Fruit fly (Drosophila melanogaster): ENCODE data around the gene CG8360.
A peak's percentile ranks its signal among the peaks of the same experiment; 100 is the strongest.

The CG8360 gene

dm6 chr2L:8198757-8199156 lies 14.0 kb upstream of the CG8360 start, which contains the start of gene PGAP5 (continued):
- TF ChIP-seq CG34422 (GFP tag; IDR thresholded peaks at IDR 0.05) (no peak), CG16813 (GFP tag; IDR thresholded peaks at IDR 0.05; ENCODE audit: partially characterized antibody) (peak; percentile 90), ci (GFP tag; IDR thresholded peaks at IDR 0.05) (0 out of 3 replicates have a peak, but pooled peaks have one; percentile 17), gem (tag; optimal IDR thresholded peaks at IDR 0.05) (no peak), HmgZ (tag; optimal IDR thresholded peaks at IDR 0.05) (peak; percentile 54), Opbp (GFP tag; IDR thresholded peaks at IDR 0.05; ENCODE audit: partially characterized antibody) (peak; percentile 93), Dll (GFP tag; IDR thresholded peaks at IDR 0.05; ENCODE audit: partially characterized antibody) (peak; percentile 96), CG6854 (GFP tag; optimal IDR thresholded peaks at IDR 0.05) (no peak), sug (tag; optimal IDR thresholded peaks at IDR 0.05) (no peak), gcm2 (GFP tag; optimal IDR thresholded peaks at IDR 0.05) (peak; percentile 34), Gug (GFP tag; IDR thresholded peaks at IDR 0.05) (no peak), BtbVII (GFP tag; optimal IDR thresholded peaks at IDR 0.05) (no peak), CG12744 (GFP tag; optimal IDR thresholded peaks at IDR 0.05) (no peak), CG12155 (GFP tag; optimal IDR thresholded peaks at IDR 0.05) (peak; percentile 29), Blimp-1 (GFP tag; optimal IDR thresholded peaks at IDR 0.05) (no peak), B-H2 (GFP tag; optimal IDR thresholded peaks at IDR 0.05) (peak; percentile 73), sob (GFP tag; IDR thresholded peaks at IDR 0.05) (peak; percentile 62), dpn (GFP tag; optimal IDR thresholded peaks at IDR 0.05) (no peak), Poxn (GFP tag; IDR thresholded peaks at IDR 0.05) (no peak), slp2 (GFP tag; optimal IDR thresholded peaks at IDR 0.05) (no peak), CG4854 (GFP tag; optimal IDR thresholded peaks at IDR 0.05) (peak; percentile 2), CG4328 (GFP tag; optimal IDR thresholded peaks at IDR 0.05) (no peak), CG18011 (GFP tag; optimal IDR thresholded peaks at IDR 0.05) (peak; percentile 10), Sry-δ (GFP tag; optimal IDR thresholded peaks at IDR 0.05) (peak; percentile 91), insv (GFP tag; optimal IDR thresholded peaks at IDR 0.05) (no peak), corto (GFP tag; optimal IDR thresholded peaks at IDR 0.05) (peak; percentile 19), ab (GFP tag; optimal IDR thresholded peaks at IDR 0.05) (no peak), nerfin-2 (GFP tag; IDR thresholded peaks at IDR 0.05; ENCODE audit: partially characterized antibody) (peak; percentile 74), CG4617 (GFP tag; optimal IDR thresholded peaks at IDR 0.05; ENCODE audit: borderline replicate concordance) (peak; percentile 35), ase (GFP tag; IDR thresholded peaks at IDR 0.05) (no peak), D (optimal IDR thresholded peaks at IDR 0.05) (no peak), D (GFP tag; optimal IDR thresholded peaks at IDR 0.05) (no peak), CG18619 (GFP tag; optimal IDR thresholded peaks at IDR 0.05) (no peak), ssp (GFP tag; IDR thresholded peaks at IDR 0.05) (no peak), CG10654 (GFP tag; optimal IDR thresholded peaks at IDR 0.05) (no peak), CG7963 (GFP tag; IDR thresholded peaks at IDR 0.05; ENCODE audit: partially characterized antibody) (peak; percentile 85), knrl (GFP tag; IDR thresholded peaks at IDR 0.05; ENCODE audit: partially characterized antibody) (peak; percentile 91), ac (GFP tag; optimal IDR thresholded peaks at IDR 0.05) (no peak), slbo (GFP tag; IDR thresholded peaks at IDR 0.05) (peak; percentile 42; the same call in 1 of the 2 replicates), CG14710 (tag; optimal IDR thresholded peaks at IDR 0.05) (peak; percentile 56), CG13624 (GFP tag; optimal IDR thresholded peaks at IDR 0.05) (peak; percentile 19), vnd (GFP tag; IDR thresholded peaks at IDR 0.05; ENCODE audit: partially characterized antibody) (peak; percentile 87), Spps (tag; optimal IDR thresholded peaks at IDR 0.05) (no peak), hb (GFP tag; IDR thresholded peaks at IDR 0.05; ENCODE audit: partially characterized antibody) (peak; percentile 79), hbn (GFP tag; IDR thresholded peaks at IDR 0.05; ENCODE audit: partially characterized antibody) (peak; percentile 98), YL-1 (GFP tag; optimal IDR thresholded peaks at IDR 0.05) (peak; percentile 29), Bgb (GFP tag; IDR thresholded peaks at IDR 0.05; ENCODE audit: partially characterized antibody) (peak; percentile 95), CG32532 (GFP tag; IDR thresholded peaks at IDR 0.05) (0 out of 2 replicates have a peak, but pooled peaks have one; percentile 25), CG2120 (GFP tag; optimal IDR thresholded peaks at IDR 0.05) (peak; percentile 60), MESR4 (GFP tag; optimal IDR thresholded peaks at IDR 0.05) (peak; percentile 47)
